Fruit fly (Drosophila melanogaster): ENCODE data around the gene Dic61B.

The Dic61B gene

DNA sequence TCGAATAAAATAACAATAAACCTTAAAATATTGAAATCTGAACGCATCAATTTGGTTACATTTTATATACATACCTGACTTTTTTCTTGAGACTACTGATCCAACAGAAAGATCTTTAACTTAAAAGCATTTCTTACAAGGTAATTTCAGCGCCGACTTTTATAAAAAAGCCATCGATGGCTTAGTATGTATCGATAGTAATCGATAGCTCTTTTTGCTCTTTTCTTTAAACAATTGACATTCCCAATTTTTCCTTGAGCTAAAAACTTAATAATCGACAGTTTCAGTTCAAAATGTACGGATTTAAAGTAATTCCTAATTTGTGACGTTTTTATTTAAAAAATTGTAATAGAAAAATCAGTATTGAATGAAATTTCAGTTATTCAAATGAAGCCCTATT lies 22.1 kb upstream of the Dic61B start:
- no peak for TF ChIP-seq pad (GFP tag; optimal IDR thresholded peaks at IDR 0.05)
- peak; percentile 48 for TF ChIP-seq bab1 (GFP tag; optimal IDR thresholded peaks at IDR 0.05)

- TF ChIP-seq CG1620 (GFP tag; optimal IDR thresholded peaks at IDR 0.05) (no peak), cic (GFP tag; optimal IDR thresholded peaks at IDR 0.05) (no peak), CG33017 (tag; optimal IDR thresholded peaks at IDR 0.05) (no peak), CG12768 (GFP tag; optimal IDR thresholded peaks at IDR 0.05) (no peak), pad (GFP tag; optimal IDR thresholded peaks at IDR 0.05) (no peak), Clk (GFP tag; optimal IDR thresholded peaks at IDR 0.05) (no peak), Mnt (GFP tag; optimal IDR thresholded peaks at IDR 0.05) (no peak), bab1 (GFP tag; optimal IDR thresholded peaks at IDR 0.05) (no peak), CG7101 (tag; optimal IDR thresholded peaks at IDR 0.05) (no peak), Crg-1 (GFP tag; optimal IDR thresholded peaks at IDR 0.05) (no peak), CG7045 (GFP tag; optimal IDR thresholded peaks at IDR 0.05) (no peak), CG14711 (tag; optimal IDR thresholded peaks at IDR 0.05) (no peak)
Measured at dm6 chr3L:171729-172128, 19.3 kb upstream of the Dic61B start.

DNA sequence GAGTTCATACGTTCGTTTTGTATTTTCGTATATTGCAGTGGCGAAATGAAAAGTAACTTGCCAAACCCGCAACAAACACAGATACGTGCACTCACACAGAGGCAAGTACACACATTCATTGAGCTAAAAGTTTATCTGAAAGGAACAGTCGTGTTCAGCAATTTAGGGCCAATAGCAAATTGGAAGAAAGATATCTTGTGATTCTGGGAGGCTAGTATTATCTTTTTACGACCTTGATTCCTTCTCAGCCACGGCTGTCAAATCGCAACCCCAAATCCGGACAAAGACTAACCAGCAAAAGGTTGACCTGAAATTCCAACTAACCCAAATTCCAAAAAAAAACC lies 14.4 kb upstream of the Dic61B start:
- TF ChIP-seq CG7045 (GFP tag; optimal IDR thresholded peaks at IDR 0.05) (no peak), toe (GFP tag; optimal IDR thresholded peaks at IDR 0.05) (no peak), CG12768 (GFP tag; optimal IDR thresholded peaks at IDR 0.05) (no peak), cic (GFP tag; optimal IDR thresholded peaks at IDR 0.05) (no peak), bab1 (GFP tag; optimal IDR thresholded peaks at IDR 0.05) (no peak), Mnt (GFP tag; optimal IDR thresholded peaks at IDR 0.05) (no peak), Hr96 (GFP tag; optimal IDR thresholded peaks at IDR 0.05) (no peak), pad (GFP tag; optimal IDR thresholded peaks at IDR 0.05) (no peak), cnc (optimal IDR thresholded peaks at IDR 0.05) (no peak), CG14711 (tag; optimal IDR thresholded peaks at IDR 0.05) (no peak), kay (GFP tag; ENCODE audit: borderline replicate concordance) (no peak), Clk (GFP tag; optimal IDR thresholded peaks at IDR 0.05) (no peak), CG1620 (GFP tag; optimal IDR thresholded peaks at IDR 0.05) (no peak), CG7101 (tag; optimal IDR thresholded peaks at IDR 0.05) (no peak)

- TF ChIP-seq Clk (GFP tag; optimal IDR thresholded peaks at IDR 0.05) (no peak), CG5204 (GFP tag; optimal IDR thresholded peaks at IDR 0.05) (no peak), bab1 (GFP tag; optimal IDR thresholded peaks at IDR 0.05) (no peak), toe (GFP tag; optimal IDR thresholded peaks at IDR 0.05) (no peak), pad (GFP tag; optimal IDR thresholded peaks at IDR 0.05) (no peak), CG12768 (GFP tag; optimal IDR thresholded peaks at IDR 0.05) (peak; percentile 17), CG7045 (GFP tag; optimal IDR thresholded peaks at IDR 0.05) (no peak), CG11617 (GFP tag; optimal IDR thresholded peaks at IDR 0.05) (no peak), Crg-1 (GFP tag; optimal IDR thresholded peaks at IDR 0.05) (no peak), cic (GFP tag; optimal IDR thresholded peaks at IDR 0.05) (no peak), CG1620 (GFP tag; optimal IDR thresholded peaks at IDR 0.05) (no peak), tj (GFP tag; optimal IDR thresholded peaks at IDR 0.05) (no peak), cnc (optimal IDR thresholded peaks at IDR 0.05) (no peak), CG7101 (tag; optimal IDR thresholded peaks at IDR 0.05) (peak; percentile 11), CG14711 (tag; optimal IDR thresholded peaks at IDR 0.05) (no peak), ovo (GFP tag; optimal IDR thresholded peaks at IDR 0.05) (no peak), CG33017 (tag; optimal IDR thresholded peaks at IDR 0.05) (peak; percentile 6), Hr96 (GFP tag; optimal IDR thresholded peaks at IDR 0.05) (no peak), kay (GFP tag; ENCODE audit: borderline replicate concordance) (no peak), Mnt (GFP tag; optimal IDR thresholded peaks at IDR 0.05) (no peak)
Measured at dm6 chr3L:165981-166788, 13.8 kb upstream of the Dic61B start.

- no peak for TF ChIP-seq Hr96 (GFP tag; optimal IDR thresholded peaks at IDR 0.05)
- TF ChIP-seq CG33017 (tag; optimal IDR thresholded peaks at IDR 0.05), result no peak
- TF ChIP-seq Mnt (GFP tag; optimal IDR thresholded peaks at IDR 0.05), result no peak
- TF ChIP-seq Clk (GFP tag; optimal IDR thresholded peaks at IDR 0.05), result no peak
- no peak for TF ChIP-seq Crg-1 (GFP tag; optimal IDR thresholded peaks at IDR 0.05)
- TF ChIP-seq CG7101 (tag; optimal IDR thresholded peaks at IDR 0.05), result no peak
- TF ChIP-seq kay (GFP tag; ENCODE audit: borderline replicate concordance), result no peak
- TF ChIP-seq pad (GFP tag; optimal IDR thresholded peaks at IDR 0.05), result no peak
- TF ChIP-seq CG1620 (GFP tag; optimal IDR thresholded peaks at IDR 0.05), result no peak
- no peak for TF ChIP-seq CG5204 (GFP tag; optimal IDR thresholded peaks at IDR 0.05)
- TF ChIP-seq CG11617 (GFP tag; optimal IDR thresholded peaks at IDR 0.05), result no peak
- TF ChIP-seq CG7045 (GFP tag; optimal IDR thresholded peaks at IDR 0.05), result no peak
Measured at dm6 chr3L:161833-162587, 9.6 kb upstream of the Dic61B start.

DNA sequence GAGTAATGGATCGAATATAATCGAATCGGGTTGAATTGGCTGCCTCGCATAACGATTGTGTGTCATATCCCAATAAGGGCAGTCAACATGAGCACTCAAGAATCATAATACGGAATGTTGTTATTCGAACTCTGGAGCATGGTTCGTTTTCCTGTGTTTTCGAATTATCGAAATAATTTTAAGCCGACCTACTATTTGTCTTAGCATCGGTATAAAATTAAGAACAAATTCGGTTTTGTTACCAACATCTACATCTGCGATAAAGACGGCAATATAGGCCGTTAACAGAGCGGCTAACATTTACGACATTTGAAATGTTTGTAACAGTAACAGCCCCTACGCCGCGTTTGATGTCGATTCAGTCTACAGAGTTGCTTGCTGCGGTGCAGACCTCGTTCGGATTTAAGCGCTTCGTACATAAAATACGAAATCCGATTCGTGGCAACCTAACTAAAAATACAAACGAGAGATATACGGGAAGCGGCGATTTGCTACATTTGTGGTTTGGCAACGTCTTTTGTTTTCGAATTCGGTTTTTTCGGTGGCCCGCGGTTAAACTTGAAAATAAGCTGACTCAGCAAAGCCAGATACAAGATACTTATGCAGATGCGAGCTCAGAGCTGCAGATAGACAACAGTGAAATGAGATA lies 8.2 kb upstream of the Dic61B start:
- TF ChIP-seq CG11617 (GFP tag; optimal IDR thresholded peaks at IDR 0.05), result no peak
- no peak for TF ChIP-seq Crg-1 (GFP tag; optimal IDR thresholded peaks at IDR 0.05)
- no peak for TF ChIP-seq CG5204 (GFP tag; optimal IDR thresholded peaks at IDR 0.05)
- no peak for TF ChIP-seq CG1620 (GFP tag; optimal IDR thresholded peaks at IDR 0.05)
- no peak for TF ChIP-seq Hr96 (GFP tag; optimal IDR thresholded peaks at IDR 0.05)
- TF ChIP-seq kay (GFP tag; ENCODE audit: borderline replicate concordance), result no peak
- TF ChIP-seq toe (GFP tag; optimal IDR thresholded peaks at IDR 0.05), result no peak
- peak; percentile 4 for TF ChIP-seq CG7045 (GFP tag; optimal IDR thresholded peaks at IDR 0.05)
- TF ChIP-seq Mnt (GFP tag; optimal IDR thresholded peaks at IDR 0.05), result peak; percentile 31
- TF ChIP-seq Clk (GFP tag; optimal IDR thresholded peaks at IDR 0.05), result no peak
- no peak for TF ChIP-seq ovo (GFP tag; optimal IDR thresholded peaks at IDR 0.05)
- no peak for TF ChIP-seq cnc (optimal IDR thresholded peaks at IDR 0.05)
- peak; percentile 30 for TF ChIP-seq CG14711 (tag; optimal IDR thresholded peaks at IDR 0.05)
- peak; percentile 15 for TF ChIP-seq CG7101 (tag; optimal IDR thresholded peaks at IDR 0.05)
- TF ChIP-seq pad (GFP tag; optimal IDR thresholded peaks at IDR 0.05), result peak; percentile 1
- peak; percentile 29 for TF ChIP-seq cic (GFP tag; optimal IDR thresholded peaks at IDR 0.05)
- TF ChIP-seq CG12768 (GFP tag; optimal IDR thresholded peaks at IDR 0.05), result peak; percentile 15
- peak; percentile 51 for TF ChIP-seq bab1 (GFP tag; optimal IDR thresholded peaks at IDR 0.05)
- peak; percentile 82 for TF ChIP-seq tj (GFP tag; optimal IDR thresholded peaks at IDR 0.05)
- TF ChIP-seq CG33017 (tag; optimal IDR thresholded peaks at IDR 0.05), result peak; percentile 16

Measured in whole organism, adult.